Fruit fly (Drosophila melanogaster) whole organism, prepupa: Measurements from ENCODE around the gene CG2217.

Experiments
- CG15336 ChIP-seq: fragments of 200-800 bp; sonication (Bioruptor generic); IDR thresholded peaks from 2 replicates; pipeline ENCODE4 v1.3.6; 2022; ENCODE audit warnings: missing biosample characterization, missing genetic modification characterization
- CG31627 ChIP-seq: fragments of 200-800 bp; sonication (Bioruptor generic); optimal IDR thresholded peaks from 3 replicates; lab custom pipeline; 2016; ENCODE audit warnings: missing biosample characterization, missing genetic modification characterization
- CG34406 ChIP-seq: fragments of 200-800 bp; sonication (Bioruptor generic); optimal IDR thresholded peaks from 3 replicates; lab custom pipeline; 2016; ENCODE audit warnings: missing biosample characterization, missing genetic modification characterization
- CG3919 ChIP-seq: fragments of 200-800 bp; sonication (Bioruptor generic); optimal IDR thresholded peaks from 3 replicates; lab custom pipeline; 2016; ENCODE audit warnings: missing biosample characterization, missing genetic modification characterization
- CG4318 ChIP-seq: fragments of 200-800 bp; sonication (Bioruptor generic); optimal IDR thresholded peaks from 3 replicates; lab custom pipeline; 2017; ENCODE audit warnings: missing biosample characterization, mild to moderate bottlenecking, missing genetic modification characterization
- CG6163 ChIP-seq: fragments of 200-800 bp; sonication (Bioruptor generic); IDR thresholded peaks from 3 replicates; pipeline ENCODE4 v1.3.6; 2022; ENCODE audit warnings: missing biosample characterization, missing genetic modification characterization
- CG6276 ChIP-seq: fragments of 200-800 bp; sonication (Bioruptor generic); optimal IDR thresholded peaks from 2 replicates; lab custom pipeline; 2017; ENCODE audit warnings: missing biosample characterization, mild to moderate bottlenecking, missing genetic modification characterization
- CG6792 ChIP-seq: fragments of 200-800 bp; sonication (Bioruptor generic); optimal IDR thresholded peaks from 3 replicates; lab custom pipeline; 2016; ENCODE audit warnings: missing biosample characterization, missing genetic modification characterization
- CG6854 ChIP-seq: fragments of 200-800 bp; sonication (Bioruptor generic); optimal IDR thresholded peaks from 2 replicates; lab custom pipeline; 2017; ENCODE audit warnings: missing biosample characterization, mild to moderate bottlenecking, missing genetic modification characterization
- CG8119 ChIP-seq: fragments of 200-800 bp; sonication (Bioruptor generic); IDR thresholded peaks from 3 replicates; pipeline ENCODE4 v1.3.6; 2022; ENCODE audit warnings: missing biosample characterization, missing genetic modification characterization
- Eip78C ChIP-seq: fragments of 200-800 bp; sonication (Bioruptor generic); peaks from one replicate; lab custom pipeline; 2016; ENCODE audit warnings: missing biosample characterization, missing genetic modification characterization
- Ets21C ChIP-seq: fragments of 200-800 bp; sonication (Bioruptor generic); optimal IDR thresholded peaks from 3 replicates; lab custom pipeline; 2016; ENCODE audit warnings: missing biosample characterization, missing genetic modification characterization
- Gug ChIP-seq: fragments of 200-800 bp; sonication (Bioruptor generic); IDR thresholded peaks from 2 replicates; pipeline ENCODE4 v1.3.6; 2022; ENCODE audit warnings: missing biosample characterization, missing genetic modification characterization
- Hr38 ChIP-seq: sonication (Bioruptor generic); optimal IDR thresholded peaks from 2 replicates; lab custom pipeline; 2016; ENCODE audit warnings: missing biosample characterization, missing genetic modification characterization
- Hr4 ChIP-seq: fragments of 200-800 bp; sonication (Bioruptor generic); optimal IDR thresholded peaks from 3 replicates; lab custom pipeline; 2016; ENCODE audit warnings: missing biosample characterization, missing genetic modification characterization
- Met ChIP-seq: fragments of 200-800 bp; sonication (Bioruptor generic); optimal IDR thresholded peaks from 3 replicates; lab custom pipeline; 2016; ENCODE audit warnings: missing biosample characterization, missing genetic modification characterization
- Smox ChIP-seq: fragments of 200-800 bp; sonication (Bioruptor generic); optimal IDR thresholded peaks from 3 replicates; lab custom pipeline; 2016; ENCODE audit warnings: missing biosample characterization, missing genetic modification characterization
- Sox102F ChIP-seq: fragments of 200-800 bp; sonication (Bioruptor generic); optimal IDR thresholded peaks from 2 replicates; lab custom pipeline; 2016; ENCODE audit warnings: missing biosample characterization, mild to moderate bottlenecking, missing genetic modification characterization
- achi ChIP-seq: fragments of 200-800 bp; sonication (Bioruptor generic); optimal IDR thresholded peaks from 3 replicates; lab custom pipeline; 2016; ENCODE audit warnings: missing biosample characterization, missing genetic modification characterization
- cyc ChIP-seq: fragments of 200-800 bp; sonication (Bioruptor generic); optimal IDR thresholded peaks from 3 replicates; lab custom pipeline; 2016; ENCODE audit warnings: missing biosample characterization, missing genetic modification characterization
- esn ChIP-seq: fragments of 200-800 bp; sonication (Bioruptor generic); optimal IDR thresholded peaks from 2 replicates; lab custom pipeline; 2016; ENCODE audit warnings: missing biosample characterization, mild to moderate bottlenecking, missing genetic modification characterization, moderate library complexity
- fd59A ChIP-seq: fragments of 200-800 bp; sonication (Bioruptor generic); optimal IDR thresholded peaks from 2 replicates; lab custom pipeline; 2017; ENCODE audit warnings: missing biosample characterization, mild to moderate bottlenecking, missing genetic modification characterization, missing genetic modification reagents
- fkh ChIP-seq: fragments of 200-800 bp; sonication (Bioruptor generic); optimal IDR thresholded peaks from 3 replicates; lab custom pipeline; 2017; ENCODE audit warnings: missing biosample characterization, mild to moderate bottlenecking, missing genetic modification characterization, moderate library complexity
- net ChIP-seq: fragments of 200-800 bp; sonication (Bioruptor generic); optimal IDR thresholded peaks from 3 replicates; lab custom pipeline; 2016; ENCODE audit warnings: missing biosample characterization, missing genetic modification characterization
- pdm3 ChIP-seq: fragments of 200-800 bp; sonication (Bioruptor generic); optimal IDR thresholded peaks from 3 replicates; lab custom pipeline; 2016; ENCODE audit warnings: missing biosample characterization, missing genetic modification characterization
- salr ChIP-seq, 2 experiments: fragments of 200-800 bp; sonication (Bioruptor generic); optimal IDR thresholded peaks; 3 replicates each; lab custom pipeline; 2016 to 2018; ENCODE audit warnings: missing biosample characterization in 2 of 2, missing genetic modification characterization in 2 of 2, mild to moderate bottlenecking in 1 of 2
- svp ChIP-seq: fragments of 200-800 bp; sonication (Bioruptor generic); peaks from one replicate; lab custom pipeline; 2016; ENCODE audit warnings: missing biosample characterization, missing genetic modification characterization
- topi ChIP-seq: fragments of 200-800 bp; sonication (Bioruptor generic); optimal IDR thresholded peaks from 3 replicates; lab custom pipeline; 2016; ENCODE audit warnings: missing biosample characterization, missing genetic modification characterization

CG2217 gene

DNA sequence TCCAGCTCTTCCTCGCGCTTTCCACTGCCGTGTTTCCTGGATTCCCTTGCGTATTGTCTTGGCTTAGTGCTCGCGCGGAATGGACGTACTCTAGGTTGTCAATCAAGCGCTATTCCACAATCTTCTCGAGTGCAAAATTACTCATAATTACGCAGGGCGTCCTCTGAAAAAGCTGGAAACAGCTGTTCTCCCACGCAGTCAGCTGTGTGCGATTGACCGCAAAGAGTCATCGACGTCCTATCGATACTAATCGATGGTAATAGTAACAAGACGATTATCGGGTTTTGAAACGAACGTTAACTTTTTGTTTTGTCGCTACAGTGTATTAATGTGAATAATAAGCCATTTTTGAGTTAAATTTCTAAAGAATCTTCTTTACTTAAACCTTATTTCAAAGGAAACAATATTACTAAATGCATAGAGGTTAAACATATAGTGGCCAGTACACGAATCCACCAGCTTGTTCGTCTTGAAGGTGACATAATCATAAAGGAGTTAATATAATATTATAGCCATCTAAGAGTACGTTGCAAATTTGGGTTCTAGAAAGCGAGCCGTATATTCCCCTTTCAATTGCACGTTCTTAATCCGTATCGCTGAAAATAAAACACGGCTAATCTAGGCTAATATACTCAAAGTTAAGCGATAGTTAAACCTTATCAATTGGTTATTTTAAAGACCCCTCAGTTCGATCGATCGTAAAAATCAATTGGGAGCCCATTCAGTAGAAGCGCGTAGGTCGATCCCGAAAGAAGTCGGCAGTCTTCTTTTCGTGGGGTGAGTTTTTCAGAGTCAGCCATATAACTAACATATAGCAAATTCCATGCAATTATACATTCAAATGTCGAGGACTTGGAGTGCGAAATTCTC is 36.5 kb upstream of the CG2217 start, which contains the start of the genes CG2224 and CDase:
Gene CG2224 (minus strand): TSS at position 235 of the 870 bp plus-strand sequence.
Gene CDase (plus strand): TSS at position 456 of the 870 bp plus-strand sequence.
- peak; percentile 8 for TF ChIP-seq Eip78C (GFP tag; lab: Kevin White, UChicago)
- no peak for TF ChIP-seq Hr4 (GFP tag; lab: Kevin White, UChicago)
- TF ChIP-seq Ets21C (GFP tag; lab: Kevin White, UChicago), result no peak

- no peak for TF ChIP-seq net
- no peak for TF ChIP-seq CG15336 (GFP tag; lab: Robert Waterston, UW)
- no peak for TF ChIP-seq CG31627 (GFP tag; lab: Kevin White, UChicago)
- TF ChIP-seq CG4318 (GFP tag; lab: Kevin White, UChicago), result no peak
- TF ChIP-seq CG8119 (GFP tag; lab: Robert Waterston, UW), result no peak
- TF ChIP-seq Smox (GFP tag; lab: Kevin White, UChicago), result no peak
- no peak for TF ChIP-seq CG34406 (GFP tag; lab: Kevin White, UChicago)
- no peak for TF ChIP-seq cyc (GFP tag; lab: Kevin White, UChicago)
- TF ChIP-seq Ets21C (GFP tag; lab: Kevin White, UChicago), result no peak
- TF ChIP-seq CG6792 (GFP tag; lab: Kevin White, UChicago), result no peak
- TF ChIP-seq pdm3, result no peak
- TF ChIP-seq Hr4 (GFP tag; lab: Kevin White, UChicago), result no peak
- no peak for TF ChIP-seq fd59A (GFP tag; lab: Kevin White, UChicago)
- no peak for TF ChIP-seq achi
Observed at dm6 chr3R:30455817-30456544, 33.2 kb upstream of the CG2217 start, which contains the start of gene aralar1. TSS of gene aralar1 (minus strand) at chr3R:30455867.

- TF ChIP-seq CG31627 (GFP tag; lab: Kevin White, UChicago) (peak; percentile 15), CG6276 (no peak), salr (GFP tag; optimal IDR thresholded peaks at IDR 0.05; lab: Kevin White, UChicago) (no peak), svp (peak; percentile 83), esn (peak; percentile 38), CG6792 (GFP tag; lab: Kevin White, UChicago) (peak; percentile 3), CG3919 (GFP tag; lab: Kevin White, UChicago) (peak; percentile 8), Sox102F (GFP tag; lab: Kevin White, UChicago) (peak; percentile 1), Met (GFP tag; lab: Kevin White, UChicago) (peak; percentile 52), topi (GFP tag; lab: Kevin White, UChicago) (peak; percentile 8), Ets21C (GFP tag; lab: Kevin White, UChicago) (no peak), Eip78C (GFP tag; lab: Kevin White, UChicago) (peak; percentile 26), CG6163 (peak; percentile 32; the same call in 1 of the 3 replicates)
- TF ChIP-seq, all 60 proteins: peak for 10
Observed at dm6 chr3R:30454442-30454841, 31.7 kb upstream of the CG2217 start.

dm6 chr3R:30453236-30453635 is 30.5 kb upstream of the CG2217 start:
- TF ChIP-seq Gug (GFP tag; lab: Robert Waterston, UW) (no peak), Hr4 (GFP tag; lab: Kevin White, UChicago) (no peak), Sox102F (GFP tag; lab: Kevin White, UChicago) (no peak), CG6276 (no peak), achi (no peak), CG15336 (GFP tag; lab: Robert Waterston, UW) (no peak), fkh (GFP tag; lab: Kevin White, UChicago) (no peak), pdm3 (no peak), CG3919 (GFP tag; lab: Kevin White, UChicago) (no peak), Hr38 (GFP tag; lab: Kevin White, UChicago) (no peak), Ets21C (GFP tag; lab: Kevin White, UChicago) (no peak), CG6854 (no peak)
